Fruit fly (Drosophila melanogaster): ENCODE data around the gene Nep3.

The Nep3 gene

dm6 chrX:19964215-19964614, 3.1 kb downstream of the Nep3 start:
- TF ChIP-seq CG7372 (GFP tag; IDR thresholded peaks at IDR 0.05) (no peak), Eip74EF (GFP tag; optimal IDR thresholded peaks at IDR 0.05) (no peak), danr (GFP tag; IDR thresholded peaks at IDR 0.05) (no peak), CG13424 (tag; optimal IDR thresholded peaks at IDR 0.05) (peak; percentile 7), CG3407 (GFP tag; optimal IDR thresholded peaks at IDR 0.05) (no peak), en (GFP tag; optimal IDR thresholded peaks at IDR 0.05) (no peak), ewg (GFP tag; optimal IDR thresholded peaks at IDR 0.05) (no peak), sc (optimal IDR thresholded peaks at IDR 0.05) (no peak), sc (GFP tag; optimal IDR thresholded peaks at IDR 0.05) (no peak), psq (GFP tag; optimal IDR thresholded peaks at IDR 0.05) (no peak), CG6175 (GFP tag; IDR thresholded peaks at IDR 0.05) (no peak), CG2712 (tag; optimal IDR thresholded peaks at IDR 0.05) (no peak), CG10565 (GFP tag; optimal IDR thresholded peaks at IDR 0.05) (no peak), CG9932 (GFP tag; IDR thresholded peaks at IDR 0.05) (peak; percentile 39), Pdp1 (GFP tag; optimal IDR thresholded peaks at IDR 0.05) (peak; percentile 24 to 27), CG32772 (GFP tag; IDR thresholded peaks at IDR 0.05) (no peak), Awh (GFP tag; IDR thresholded peaks at IDR 0.05) (no peak), CkIIα-i1 (GFP tag; IDR thresholded peaks at IDR 0.05) (no peak), CG15514 (GFP tag; optimal IDR thresholded peaks at IDR 0.05) (peak; percentile 10), trem (tag; optimal IDR thresholded peaks at IDR 0.05) (no peak), CG11093 (GFP tag; IDR thresholded peaks at IDR 0.05) (no peak), p53 (GFP tag; optimal IDR thresholded peaks at IDR 0.05) (no peak), CG10431 (GFP tag; optimal IDR thresholded peaks at IDR 0.05) (no peak), ac (GFP tag; optimal IDR thresholded peaks at IDR 0.05) (no peak), al (GFP tag; IDR thresholded peaks at IDR 0.05) (peak; percentile 40), CG18619 (GFP tag; optimal IDR thresholded peaks at IDR 0.05) (peak; percentile 39), esg (GFP tag; conservative IDR thresholded peaks at IDR 0.05) (no peak), ems (GFP tag; optimal IDR thresholded peaks at IDR 0.05) (no peak), Hr78 (GFP tag; optimal IDR thresholded peaks at IDR 0.05) (no peak), CHES-1-like (GFP tag; optimal IDR thresholded peaks at IDR 0.05) (no peak), scrt (GFP tag; optimal IDR thresholded peaks at IDR 0.05) (no peak), stc (GFP tag; IDR thresholded peaks at IDR 0.05) (no peak), Atf-2 (GFP tag; optimal IDR thresholded peaks at IDR 0.05) (no peak), mld (GFP tag; IDR thresholded peaks at IDR 0.05; ENCODE audit: partially characterized antibody) (no peak), pnt (GFP tag; optimal IDR thresholded peaks at IDR 0.05) (peak; percentile 27), Optix (GFP tag; IDR thresholded peaks at IDR 0.05) (no peak), kah (GFP tag; optimal IDR thresholded peaks at IDR 0.05) (no peak), CG4282 (GFP tag; optimal IDR thresholded peaks at IDR 0.05) (no peak), Doc3 (GFP tag; IDR thresholded peaks at IDR 0.05; ENCODE audit: partially characterized antibody) (no peak), pzg (GFP tag; optimal IDR thresholded peaks at IDR 0.05) (no peak), CG1233 (GFP tag; optimal IDR thresholded peaks at IDR 0.05) (peak; percentile 7), CG12299 (tag; optimal IDR thresholded peaks at IDR 0.05) (no peak), luna (GFP tag; optimal IDR thresholded peaks at IDR 0.05) (no peak), bab2 (GFP tag; optimal IDR thresholded peaks at IDR 0.05) (no peak), repo (GFP tag; optimal IDR thresholded peaks at IDR 0.05) (no peak), CG34224 (GFP tag; IDR thresholded peaks at IDR 0.05; ENCODE audit: partially characterized antibody) (no peak), emc (GFP tag; optimal IDR thresholded peaks at IDR 0.05) (no peak), aop (GFP tag; IDR thresholded peaks at IDR 0.05) (no peak), pan (optimal IDR thresholded peaks at IDR 0.05) (no peak), pan (GFP tag; optimal IDR thresholded peaks at IDR 0.05 in 1 of 2, IDR thresholded peaks at IDR 0.05 in 1 of 2) (peak in 1 of 2 experiments; percentile 62), cwo (GFP tag; optimal IDR thresholded peaks at IDR 0.05) (no peak), GATAe (GFP tag; conservative IDR thresholded peaks at IDR 0.05) (no peak)
